Worm (Caenorhabditis elegans) whole organism, L4 larva: ENCODE data around the gene hpo-30.

Source experiments
- D1046.2 ChIP-seq: fragments of 200-800 bp; sonication (Bioruptor generic); IDR thresholded peaks from 2 replicates; pipeline ENCODE4 v1.3.6; 2022; ENCODE audit warnings: missing genetic modification characterization, missing compliant biosample characterization
- Y48G9A.11 ChIP-seq: fragments of 200-800 bp; sonication (Bioruptor generic); IDR thresholded peaks from 2 replicates; pipeline ENCODE4 v1.3.6; 2022; ENCODE audit warnings: missing genetic modification reagents, missing genetic modification characterization, missing compliant biosample characterization
- ama-1 ChIP-seq: fragments of 150-350 bp; optimal IDR thresholded peaks from 2 replicates; lab custom pipeline; 2014; ENCODE audit warnings: inconsistent platforms, mixed read lengths
- dve-1 ChIP-seq: sonication (generic microtip); optimal IDR thresholded peaks from 2 replicates; lab custom pipeline; 2017; ENCODE audit warnings: antibody characterized with exemption, mild to moderate bottlenecking, missing genetic modification characterization, missing compliant biosample characterization; ENCODE audit not compliant: insufficient read depth
- lsy-2 ChIP-seq, 2 experiments: fragments of 150-350 bp in 1 of 2; sonication (generic microtip) in 1 of 2; optimal IDR thresholded peaks; 2 replicates each; lab custom pipeline; 2014 to 2017; ENCODE audit warnings: missing biosample characterization in 2 of 2, missing genetic modification characterization in 2 of 2
- nhr-11 ChIP-seq: fragments of 150-350 bp; optimal IDR thresholded peaks from 2 replicates; lab custom pipeline; 2014; ENCODE audit warnings: missing biosample characterization, missing genetic modification characterization
- nhr-41 ChIP-seq: fragments of 200-800 bp; sonication (Bioruptor generic); IDR thresholded peaks from 2 replicates; pipeline ENCODE4 v1.3.6; 2022; ENCODE audit warnings: missing genetic modification reagents, missing genetic modification characterization, missing compliant biosample characterization
- php-3 ChIP-seq: fragments of 200-800 bp; sonication (Bioruptor generic); IDR thresholded peaks from 2 replicates; pipeline ENCODE4 v1.3.6; 2022; ENCODE audit warnings: missing genetic modification reagents, missing genetic modification characterization, missing compliant biosample characterization
- pqm-1 ChIP-seq: sonication (generic microtip); optimal IDR thresholded peaks from 2 replicates; lab custom pipeline; 2017; ENCODE audit warnings: missing biosample characterization, missing genetic modification characterization
- snpc-1.2 ChIP-seq: fragments of 200-800 bp; sonication (Bioruptor generic); IDR thresholded peaks from 2 replicates; pipeline ENCODE4 v1.3.6; 2022; ENCODE audit warnings: missing genetic modification reagents, missing genetic modification characterization, missing compliant biosample characterization
- zfp-2 ChIP-seq: sonication (generic microtip); optimal IDR thresholded peaks from 2 replicates; lab custom pipeline; 2016; ENCODE audit warnings: mild to moderate bottlenecking, missing genetic modification characterization, missing compliant biosample characterization
- ztf-11 ChIP-seq: fragments of 150-350 bp; optimal IDR thresholded peaks from 2 replicates; lab custom pipeline; 2014; ENCODE audit warnings: missing biosample characterization, missing genetic modification characterization

ce11 chrV:12288577-12288976 lies 21.6 kb downstream of the hpo-30 start, which contains the start of gene rskd-1:
- TF ChIP-seq ztf-11 (tag; lab: Kevin White, UChicago) (no peak), zfp-2 (tag; lab: Kevin White, UChicago) (no peak), nhr-41 (GFP tag; lab: Robert Waterston, UW) (no peak), Y48G9A.11 (GFP tag; lab: Robert Waterston, UW) (no peak), snpc-1.2 (GFP tag; lab: Robert Waterston, UW) (no peak), pqm-1 (tag; lab: Kevin White, UChicago) (no peak), D1046.2 (GFP tag; lab: Robert Waterston, UW) (no peak), ama-1 (lab: Kevin White, UChicago) (no peak), php-3 (GFP tag; lab: Robert Waterston, UW) (no peak), lsy-2 (tag; optimal IDR thresholded peaks at IDR 0.05; lab: Kevin White, UChicago) (peak in 1 of 2 experiments; percentile 40), dve-1 (tag; lab: Kevin White, UChicago) (peak; percentile 17), nhr-11 (tag; lab: Kevin White, UChicago) (no peak)
